Fruit fly (Drosophila melanogaster) whole organism, wandering third instar larva: Measurements from ENCODE around the gene CG8135.
A peak's percentile ranks its signal among the peaks of the same experiment; 100 is the strongest.

Experiments used
- CrebA ChIP-seq: fragments of 200-800 bp; sonication (Bioruptor generic); optimal IDR thresholded peaks from 2 replicates; lab custom pipeline; 2016; ENCODE audit warnings: missing biosample characterization, mild to moderate bottlenecking, missing genetic modification characterization, borderline replicate concordance
- Dif ChIP-seq: fragments of 200-275, 200-300 bp; sonication (Bioruptor generic); optimal IDR thresholded peaks from 2 replicates; lab custom pipeline; 2018; ENCODE audit warnings: missing biosample characterization, missing genetic modification characterization; ENCODE audit not compliant: partially characterized antibody
- HLH106 ChIP-seq: fragments of 200-800 bp; optimal IDR thresholded peaks from 3 replicates; lab custom pipeline; 2019; ENCODE audit warnings: missing biosample characterization, mild to moderate bottlenecking, missing genetic modification characterization, moderate library complexity
- Hnf4 ChIP-seq: fragments of 200-800 bp; sonication (Bioruptor generic); optimal IDR thresholded peaks from 2 replicates; lab custom pipeline; 2016; ENCODE audit warnings: missing biosample characterization, mild to moderate bottlenecking, missing genetic modification characterization
- Hr78 ChIP-seq: fragments of >200 bp; optimal IDR thresholded peaks from 2 replicates; lab custom pipeline; 2017; ENCODE audit warnings: missing biosample characterization, missing genetic modification characterization
- Mio ChIP-seq: sonication (Bioruptor generic); optimal IDR thresholded peaks from 2 replicates; lab custom pipeline; 2016; ENCODE audit warnings: missing biosample characterization, missing genetic modification characterization
- Myc ChIP-seq: fragments of >200 bp; optimal IDR thresholded peaks from 2 replicates; lab custom pipeline; 2017
- N ChIP-seq: fragments of >200 bp; optimal IDR thresholded peaks from 2 replicates; lab custom pipeline; 2018; ENCODE audit warnings: missing biosample characterization, missing external identifiers, missing genetic modification characterization
- OdsH ChIP-seq: fragments of 200-800 bp; sonication (Bioruptor generic); optimal IDR thresholded peaks from 2 replicates; lab custom pipeline; 2016; ENCODE audit warnings: missing biosample characterization, mild to moderate bottlenecking, missing genetic modification characterization
- Sp1 ChIP-seq: fragments of 200-800 bp; sonication (Bioruptor generic); optimal IDR thresholded peaks from 3 replicates; lab custom pipeline; 2019; ENCODE audit warnings: missing biosample characterization, mild to moderate bottlenecking, missing genetic modification characterization, moderate library complexity
- Vsx2 ChIP-seq: fragments of 200-300, 225-300 bp; sonication (Bioruptor generic); optimal IDR thresholded peaks from 2 replicates; lab custom pipeline; 2018; ENCODE audit warnings: missing biosample characterization, missing genetic modification characterization; ENCODE audit not compliant: partially characterized antibody
- br ChIP-seq: fragments of 200-800 bp; sonication (Bioruptor generic); optimal IDR thresholded peaks from 2 replicates; lab custom pipeline; 2016; ENCODE audit warnings: missing biosample characterization, missing genetic modification characterization
- brk ChIP-seq: fragments of 200-800 bp; sonication (Bioruptor generic); optimal IDR thresholded peaks from 2 replicates; lab custom pipeline; 2016; ENCODE audit warnings: missing biosample characterization, mild to moderate bottlenecking, missing genetic modification characterization
- dl ChIP-seq, 2 experiments: fragments of 175-275, 200-275 bp in 1 of 2; fragments of 200-275 bp in 1 of 2; sonication (Bioruptor generic); optimal IDR thresholded peaks; lab custom pipeline; 2018; ENCODE audit warnings: mild to moderate bottlenecking in 2 of 2, missing biosample characterization in 2 of 2, missing genetic modification characterization in 2 of 2, moderate library complexity in 2 of 2; ENCODE audit not compliant: partially characterized antibody in 2 of 2, insufficient read depth in 1 of 2
- dmrt93B ChIP-seq: fragments of 200-800 bp; sonication (Bioruptor generic); optimal IDR thresholded peaks from 2 replicates; lab custom pipeline; 2018; ENCODE audit warnings: missing biosample characterization, mild to moderate bottlenecking, missing genetic modification characterization
- ey ChIP-seq: fragments of 200-800 bp; sonication (Bioruptor generic); optimal IDR thresholded peaks from 2 replicates; lab custom pipeline; 2016; ENCODE audit warnings: missing biosample characterization, missing genetic modification characterization
- foxo ChIP-seq, 2 experiments: fragments of 200-800 bp; sonication (Bioruptor generic); optimal IDR thresholded peaks; 2 replicates in 1 of 2; 3 replicates in 1 of 2; lab custom pipeline; 2016 to 2017; ENCODE audit warnings: missing biosample characterization in 2 of 2, missing genetic modification characterization in 2 of 2
- fru ChIP-seq: fragments of 200-800 bp; sonication (Bioruptor generic); optimal IDR thresholded peaks from 3 replicates; lab custom pipeline; 2016; ENCODE audit warnings: missing biosample characterization, mild to moderate bottlenecking, missing genetic modification characterization
- h ChIP-seq: fragments of 200-800 bp; sonication (Bioruptor generic); optimal IDR thresholded peaks from 3 replicates; lab custom pipeline; 2016; ENCODE audit warnings: missing biosample characterization, mild to moderate bottlenecking, missing genetic modification characterization
- jim ChIP-seq: fragments of 175-275, 200-325 bp; sonication (Bioruptor generic); optimal IDR thresholded peaks from 2 replicates; lab custom pipeline; 2016; ENCODE audit warnings: missing biosample characterization, mild to moderate bottlenecking, missing genetic modification characterization
- pan ChIP-seq: fragments of >200 bp; optimal IDR thresholded peaks from 2 replicates; lab custom pipeline; 2017
- psq ChIP-seq: fragments of 200-800 bp; sonication (Bioruptor generic); optimal IDR thresholded peaks from 3 replicates; lab custom pipeline; 2017; ENCODE audit warnings: missing biosample characterization, mild to moderate bottlenecking, missing genetic modification characterization, moderate library complexity
- rgr ChIP-seq: fragments of 200-800 bp; sonication (Bioruptor generic); optimal IDR thresholded peaks from 3 replicates; lab custom pipeline; 2016; ENCODE audit warnings: missing biosample characterization, mild to moderate bottlenecking, missing genetic modification characterization
- sv ChIP-seq: fragments of 200-800 bp; sonication (Bioruptor generic); optimal IDR thresholded peaks from 3 replicates; lab custom pipeline; 2016; ENCODE audit warnings: missing biosample characterization, missing genetic modification characterization
- tai ChIP-seq: sonication (Bioruptor generic); optimal IDR thresholded peaks from 2 replicates; lab custom pipeline; 2016; ENCODE audit warnings: missing biosample characterization, missing genetic modification characterization
- usp ChIP-seq: fragments of >200 bp; optimal IDR thresholded peaks from 2 replicates; lab custom pipeline; 2017; ENCODE audit warnings: missing biosample characterization, missing genetic modification characterization
- woc ChIP-seq: sonication (Bioruptor generic); optimal IDR thresholded peaks from 2 replicates; lab custom pipeline; 2016; ENCODE audit warnings: missing biosample characterization, mild to moderate bottlenecking, missing genetic modification characterization

Gene CG8135

dm6 chr3R:9430344-9431253 is 26.4 kb downstream of the CG8135 start:
- peak; percentile 3 for TF ChIP-seq psq (GFP tag; lab: Kevin White, UChicago)
- TF ChIP-seq sv = peak; percentile 1
- no peak for TF ChIP-seq Hnf4 (GFP tag; lab: Kevin White, UChicago)
- TF ChIP-seq Myc (lab: Kevin White, UChicago) = no peak
- TF ChIP-seq dmrt93B (GFP tag; lab: Kevin White, UChicago) = no peak
- peak in 1 of 2 experiments; percentile 50 for TF ChIP-seq foxo (GFP tag; optimal IDR thresholded peaks at IDR 0.05; lab: Kevin White, UChicago)
- TF ChIP-seq OdsH (GFP tag; lab: Kevin White, UChicago) = peak; percentile 36
- TF ChIP-seq fru (GFP tag; lab: Kevin White, UChicago) = peak; percentile 47
- peak; percentile 30 for TF ChIP-seq rgr
- TF ChIP-seq HLH106 (tag; lab: Kevin White, UChicago) = no peak
- no peak for TF ChIP-seq CrebA
- TF ChIP-seq h (GFP tag; lab: Kevin White, UChicago) = no peak
- TF ChIP-seq dl (GFP tag; optimal IDR thresholded peaks at IDR 0.05; lab: Kevin White, UChicago; ENCODE audit: insufficient read depth in 1 of 2, partially characterized antibody in 2 of 2) = no peak
- TF ChIP-seq ey = peak; percentile 40

- TF ChIP-seq woc (GFP tag; lab: Kevin White, UChicago) (no peak), Hnf4 (GFP tag; lab: Kevin White, UChicago) (no peak), foxo (GFP tag; optimal IDR thresholded peaks at IDR 0.05; lab: Kevin White, UChicago) (no peak), h (GFP tag; lab: Kevin White, UChicago) (no peak), usp (GFP tag; lab: Kevin White, UChicago) (no peak), Sp1 (GFP tag; lab: Kevin White, UChicago) (no peak), fru (GFP tag; lab: Kevin White, UChicago) (no peak), HLH106 (tag; lab: Kevin White, UChicago) (no peak), CrebA (no peak), dl (GFP tag; optimal IDR thresholded peaks at IDR 0.05; lab: Kevin White, UChicago; ENCODE audit: insufficient read depth in 1 of 2, partially characterized antibody in 2 of 2) (no peak), OdsH (GFP tag; lab: Kevin White, UChicago) (no peak), Hr78 (GFP tag; lab: Kevin White, UChicago) (no peak), Vsx2 (GFP tag; lab: Kevin White, UChicago) (no peak), sv (no peak)
These were observed 29.1 kb downstream of the CG8135 start for dm6 chr3R:9433270-9433669.

dm6 chr3R:9433774-9434173 is 29.6 kb downstream of the CG8135 start:
- TF ChIP-seq pan (lab: Kevin White, UChicago) = no peak
- TF ChIP-seq Hr78 (GFP tag; lab: Kevin White, UChicago) = no peak
- TF ChIP-seq usp (GFP tag; lab: Kevin White, UChicago) = no peak
- TF ChIP-seq Hnf4 (GFP tag; lab: Kevin White, UChicago) = no peak
- no peak for TF ChIP-seq jim (GFP tag; lab: Kevin White, UChicago)
- TF ChIP-seq HLH106 (tag; lab: Kevin White, UChicago) = no peak
- no peak for TF ChIP-seq Vsx2 (GFP tag; lab: Kevin White, UChicago)
- no peak for TF ChIP-seq ey
- no peak for TF ChIP-seq foxo (GFP tag; optimal IDR thresholded peaks at IDR 0.05; lab: Kevin White, UChicago)
- TF ChIP-seq Mio = no peak
- TF ChIP-seq Dif (GFP tag; lab: Kevin White, UChicago) = no peak
- no peak for TF ChIP-seq N (GFP tag; lab: Kevin White, UChicago)
- TF ChIP-seq OdsH (GFP tag; lab: Kevin White, UChicago) = no peak
- TF ChIP-seq psq (GFP tag; lab: Kevin White, UChicago) = no peak
- no peak for TF ChIP-seq Myc (lab: Kevin White, UChicago)
- TF ChIP-seq rgr = no peak
- TF ChIP-seq tai (GFP tag; lab: Kevin White, UChicago) = no peak
- no peak for TF ChIP-seq dmrt93B (GFP tag; lab: Kevin White, UChicago)
- TF ChIP-seq woc (GFP tag; lab: Kevin White, UChicago) = no peak
- no peak for TF ChIP-seq br

dm6 chr3R:9434543-9435407 is 30.6 kb downstream of the CG8135 start:
- peak; percentile 61 for TF ChIP-seq sv
- TF ChIP-seq foxo (GFP tag; optimal IDR thresholded peaks at IDR 0.05; lab: Kevin White, UChicago) = peak in 1 of 2 experiments; percentile 58
- peak; percentile 36 for TF ChIP-seq fru (GFP tag; lab: Kevin White, UChicago)
- peak; percentile 29 for TF ChIP-seq Hnf4 (GFP tag; lab: Kevin White, UChicago)
- TF ChIP-seq br = peak; percentile 43
- TF ChIP-seq OdsH (GFP tag; lab: Kevin White, UChicago) = peak; percentile 54
- TF ChIP-seq psq (GFP tag; lab: Kevin White, UChicago) = peak; percentile 33
- TF ChIP-seq brk (GFP tag; lab: Kevin White, UChicago) = no peak
- peak; percentile 32 for TF ChIP-seq tai (GFP tag; lab: Kevin White, UChicago)
- TF ChIP-seq Hr78 (GFP tag; lab: Kevin White, UChicago) = no peak
- no peak for TF ChIP-seq N (GFP tag; lab: Kevin White, UChicago)
- TF ChIP-seq ey = peak; percentile 44
- peak; percentile 18 for TF ChIP-seq h (GFP tag; lab: Kevin White, UChicago)
- TF ChIP-seq rgr = peak; percentile 57
- TF ChIP-seq, all 38 proteins: peak for 11
